Worm (Caenorhabditis elegans) whole organism, L3 larva: ENCODE results near the gene eea-1.

Experiments
- R02D3.7 ChIP-seq: fragments of 150-350 bp; optimal IDR thresholded peaks from 2 replicates; lab custom pipeline; 2014; ENCODE audit warnings: missing biosample characterization, missing genetic modification characterization
- ZK546.5 ChIP-seq: sonication (generic microtip); optimal IDR thresholded peaks from 2 replicates; lab custom pipeline; 2017; ENCODE audit warnings: missing biosample characterization, missing genetic modification characterization
- aly-2 ChIP-seq: fragments of 150-350 bp; optimal IDR thresholded peaks from 2 replicates; lab custom pipeline; 2014; ENCODE audit warnings: missing biosample characterization, missing genetic modification characterization
- ceh-16 ChIP-seq: sonication (generic microtip); optimal IDR thresholded peaks from 2 replicates; lab custom pipeline; 2017; ENCODE audit warnings: missing biosample characterization, missing genetic modification characterization
- ceh-28 ChIP-seq: fragments of 150-350 bp; optimal IDR thresholded peaks from 2 replicates; lab custom pipeline; 2014; ENCODE audit warnings: missing biosample characterization, missing genetic modification reagents, missing genetic modification characterization
- ceh-82 ChIP-seq: fragments of 150-350 bp; optimal IDR thresholded peaks from 2 replicates; lab custom pipeline; 2014; ENCODE audit warnings: missing biosample characterization, missing genetic modification characterization
- ceh-9 ChIP-seq: sonication (generic microtip); optimal IDR thresholded peaks from 2 replicates; lab custom pipeline; 2018; ENCODE audit warnings: missing biosample characterization, missing genetic modification characterization
- daf-12 ChIP-seq: fragments of 150-350 bp; optimal IDR thresholded peaks from 2 replicates; lab custom pipeline; 2014; ENCODE audit warnings: missing biosample characterization, missing genetic modification reagents, missing genetic modification characterization
- egl-5 ChIP-seq: fragments of 150-350 bp; optimal IDR thresholded peaks from 2 replicates; lab custom pipeline; 2017; ENCODE audit warnings: missing biosample characterization, missing genetic modification reagents, missing genetic modification characterization, inconsistent platforms
- elt-1 ChIP-seq: fragments of 150-350 bp; optimal IDR thresholded peaks from 2 replicates; lab custom pipeline; 2014; ENCODE audit warnings: missing biosample characterization, missing genetic modification characterization
- elt-2 ChIP-seq: sonication (generic microtip); optimal IDR thresholded peaks from 2 replicates; lab custom pipeline; 2016; ENCODE audit warnings: missing genetic modification reagents, mild to moderate bottlenecking, missing genetic modification characterization, missing compliant biosample characterization
- elt-3 ChIP-seq, 3 experiments: fragments of 150-350 bp in 1 of 3; sonication (generic microtip) in 2 of 3; optimal IDR thresholded peaks; 2 replicates in 2 of 3; 4 replicates in 1 of 3; lab custom pipeline; 2014 to 2017; ENCODE audit warnings: missing biosample characterization in 3 of 3, missing genetic modification characterization in 3 of 3
- eor-1 ChIP-seq, 2 experiments: fragments of 150-350 bp; optimal IDR thresholded peaks; 2 replicates each; lab custom pipeline; 2014 to 2018; ENCODE audit warnings: missing biosample characterization in 2 of 2, missing genetic modification characterization in 2 of 2
- fkh-10 ChIP-seq: sonication (generic microtip); optimal IDR thresholded peaks from 2 replicates; lab custom pipeline; 2017; ENCODE audit warnings: missing biosample characterization, missing genetic modification reagents, missing genetic modification characterization
- fkh-2 ChIP-seq: fragments of 150-350 bp; optimal IDR thresholded peaks from 2 replicates; lab custom pipeline; 2014; ENCODE audit warnings: missing biosample characterization, missing genetic modification reagents, missing genetic modification characterization
- fos-1 ChIP-seq: fragments of 150-350 bp; optimal IDR thresholded peaks from 2 replicates; lab custom pipeline; 2014; ENCODE audit warnings: missing biosample characterization, missing genetic modification characterization
- hmg-11 ChIP-seq: sonication (generic microtip); optimal IDR thresholded peaks from 2 replicates; lab custom pipeline; 2016; ENCODE audit warnings: missing genetic modification characterization, missing compliant biosample characterization
- jun-1 ChIP-seq: fragments of 150-350 bp; optimal IDR thresholded peaks from 2 replicates; lab custom pipeline; 2014; ENCODE audit warnings: missing biosample characterization, missing genetic modification reagents, missing genetic modification characterization
- lin-15B ChIP-seq: fragments of 150-350 bp; optimal IDR thresholded peaks from 2 replicates; lab custom pipeline; 2014; ENCODE audit warnings: missing biosample characterization, missing genetic modification characterization
- lin-39 ChIP-seq: fragments of 150-350 bp; optimal IDR thresholded peaks from 2 replicates; lab custom pipeline; 2018; ENCODE audit warnings: missing biosample characterization, missing genetic modification reagents, missing genetic modification characterization
- mdl-1 ChIP-seq: fragments of 150-350 bp; optimal IDR thresholded peaks from 2 replicates; lab custom pipeline; 2014; ENCODE audit warnings: missing biosample characterization, missing genetic modification characterization
- mml-1 ChIP-seq: fragments of 150-350 bp; sonication (generic microtip); optimal IDR thresholded peaks from 3 replicates; lab custom pipeline; 2014; ENCODE audit warnings: missing biosample characterization, missing genetic modification characterization
- nfya-1 ChIP-seq: sonication (generic microtip); optimal IDR thresholded peaks from 2 replicates; lab custom pipeline; 2017; ENCODE audit warnings: missing genetic modification characterization, mild to moderate bottlenecking, missing compliant biosample characterization, antibody characterized with exemption, moderate library complexity; ENCODE audit not compliant: insufficient read depth
- nhr-11 ChIP-seq: fragments of 150-350 bp; optimal IDR thresholded peaks from 2 replicates; lab custom pipeline; 2014; ENCODE audit warnings: missing biosample characterization, missing genetic modification characterization
- nhr-12 ChIP-seq: fragments of 150-350 bp; optimal IDR thresholded peaks from 2 replicates; lab custom pipeline; 2014; ENCODE audit warnings: missing biosample characterization, missing genetic modification characterization
- nhr-23 ChIP-seq: fragments of 150-350 bp; optimal IDR thresholded peaks from 2 replicates; lab custom pipeline; 2014; ENCODE audit warnings: missing biosample characterization, missing genetic modification reagents, missing genetic modification characterization
- nhr-237 ChIP-seq: fragments of 150-350 bp; optimal IDR thresholded peaks from 2 replicates; lab custom pipeline; 2014; ENCODE audit warnings: missing biosample characterization, missing genetic modification characterization
- nhr-25 ChIP-seq: sonication (generic microtip); optimal IDR thresholded peaks from 2 replicates; lab custom pipeline; 2017; ENCODE audit warnings: missing biosample characterization, missing genetic modification characterization
- nhr-28 ChIP-seq: fragments of 150-350 bp; optimal IDR thresholded peaks from 2 replicates; lab custom pipeline; 2014; ENCODE audit warnings: missing biosample characterization, missing genetic modification characterization
- nhr-43 ChIP-seq: sonication (generic microtip); optimal IDR thresholded peaks from 2 replicates; lab custom pipeline; 2016; ENCODE audit warnings: mild to moderate bottlenecking, missing genetic modification characterization, missing compliant biosample characterization; ENCODE audit not compliant: poor library complexity, severe bottlenecking
- nhr-76 ChIP-seq: fragments of 150-350 bp; sonication (generic microtip); optimal IDR thresholded peaks from 5 replicates; lab custom pipeline; 2014; ENCODE audit warnings: missing biosample characterization, missing genetic modification characterization
- nhr-77 ChIP-seq: fragments of 150-350 bp; optimal IDR thresholded peaks from 2 replicates; lab custom pipeline; 2014; ENCODE audit warnings: missing biosample characterization, missing genetic modification characterization
- pha-4 ChIP-seq: fragments of 150-350 bp; optimal IDR thresholded peaks from 2 replicates; lab custom pipeline; 2014; ENCODE audit warnings: missing biosample characterization, missing genetic modification reagents, missing genetic modification characterization
- pqm-1 ChIP-seq: fragments of 150-350 bp; optimal IDR thresholded peaks from 2 replicates; lab custom pipeline; 2017; ENCODE audit warnings: missing biosample characterization, missing genetic modification characterization, inconsistent platforms
- skn-1 ChIP-seq: fragments of 150-350 bp; optimal IDR thresholded peaks from 2 replicates; lab custom pipeline; 2014; ENCODE audit warnings: missing biosample characterization, missing genetic modification characterization
- snpc-4 ChIP-seq: fragments of 150-350 bp; optimal IDR thresholded peaks from 2 replicates; lab custom pipeline; 2014; ENCODE audit warnings: missing biosample characterization, missing genetic modification characterization
- tbx-2 ChIP-seq: sonication (generic microtip); optimal IDR thresholded peaks from 2 replicates; lab custom pipeline; 2016; ENCODE audit warnings: mild to moderate bottlenecking, missing genetic modification characterization, missing compliant biosample characterization
- unc-39 ChIP-seq: sonication (generic microtip); optimal IDR thresholded peaks from 4 replicates; lab custom pipeline; 2017; ENCODE audit warnings: missing biosample characterization, missing genetic modification characterization
- zag-1 ChIP-seq: fragments of 150-350 bp; optimal IDR thresholded peaks from 2 replicates; lab custom pipeline; 2014; ENCODE audit warnings: missing biosample characterization, missing genetic modification characterization
- ztf-4 ChIP-seq: fragments of 150-350 bp; optimal IDR thresholded peaks from 2 replicates; lab custom pipeline; 2014; ENCODE audit warnings: missing biosample characterization, missing genetic modification characterization

The eea-1 gene

DNA sequence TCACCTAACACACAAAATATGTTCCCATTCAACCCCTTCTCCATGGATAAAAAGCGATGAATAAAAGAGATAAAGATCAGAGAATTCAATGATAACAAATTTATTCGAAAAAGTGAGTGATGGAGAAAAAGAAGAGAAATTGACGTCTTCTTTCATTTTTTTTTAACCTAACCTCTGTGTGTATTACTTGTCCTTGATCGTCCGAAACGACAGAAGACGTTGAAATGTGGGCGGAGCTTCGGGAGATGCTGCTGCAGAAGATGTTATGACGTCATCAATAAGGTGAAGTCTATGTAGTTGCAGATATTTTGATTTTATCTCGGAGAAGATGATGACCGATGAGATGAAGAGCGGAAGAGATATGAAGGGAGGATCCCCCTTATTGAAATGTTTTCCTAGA, 7.3 kb downstream of the eea-1 start, which contains the start of gene T10G3.3:
Gene T10G3.3, minus strand, starts transcription at position 370 of the 400 bp plus-strand sequence.
- TF ChIP-seq fkh-2 (tag; lab: Kevin White, UChicago) (no peak), nhr-25 (tag; lab: Kevin White, UChicago) (peak; percentile 69), elt-1 (tag; lab: Kevin White, UChicago) (peak; percentile 90), nhr-43 (tag; lab: Kevin White, UChicago) (peak; percentile 2), ceh-82 (tag; lab: Kevin White, UChicago) (no peak), nhr-23 (peak; percentile 39)

DNA sequence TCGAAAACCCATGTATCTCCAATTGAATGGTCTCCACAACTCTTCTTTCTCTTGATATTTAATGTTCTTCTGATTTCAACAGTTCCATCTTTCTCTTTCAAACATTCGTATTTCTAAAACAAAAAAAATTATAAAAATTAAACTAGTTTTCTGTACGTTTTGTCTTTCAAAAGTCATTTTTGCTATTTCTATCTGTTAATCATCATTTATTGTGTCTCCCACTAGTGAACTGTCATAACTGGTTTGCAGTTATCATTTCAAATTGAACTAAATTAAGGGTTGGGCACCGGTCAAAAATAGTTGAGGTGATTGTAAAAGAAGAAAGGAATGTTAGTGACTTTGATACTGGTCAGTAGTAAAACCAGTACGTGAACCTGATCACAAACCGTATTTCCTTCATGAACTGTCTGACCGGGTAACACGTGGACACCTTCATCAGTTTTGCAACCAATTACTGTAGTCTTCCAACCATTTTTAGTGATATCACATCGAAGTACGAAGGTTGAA, 8.8 kb downstream of the eea-1 start:
- no peak for TF ChIP-seq unc-39 (tag; lab: Kevin White, UChicago)
- TF ChIP-seq elt-3 (tag; optimal IDR thresholded peaks at IDR 0.05; lab: Kevin White, UChicago), result peak in 1 of 3 experiments; percentile 30
- no peak for TF ChIP-seq aly-2 (tag; lab: Kevin White, UChicago)
- TF ChIP-seq ZK546.5 (tag; lab: Kevin White, UChicago), result no peak
- no peak for TF ChIP-seq hmg-11 (tag; lab: Kevin White, UChicago)
- TF ChIP-seq pha-4, result no peak
- TF ChIP-seq tbx-2 (tag; lab: Kevin White, UChicago), result no peak
- no peak for TF ChIP-seq elt-2

DNA sequence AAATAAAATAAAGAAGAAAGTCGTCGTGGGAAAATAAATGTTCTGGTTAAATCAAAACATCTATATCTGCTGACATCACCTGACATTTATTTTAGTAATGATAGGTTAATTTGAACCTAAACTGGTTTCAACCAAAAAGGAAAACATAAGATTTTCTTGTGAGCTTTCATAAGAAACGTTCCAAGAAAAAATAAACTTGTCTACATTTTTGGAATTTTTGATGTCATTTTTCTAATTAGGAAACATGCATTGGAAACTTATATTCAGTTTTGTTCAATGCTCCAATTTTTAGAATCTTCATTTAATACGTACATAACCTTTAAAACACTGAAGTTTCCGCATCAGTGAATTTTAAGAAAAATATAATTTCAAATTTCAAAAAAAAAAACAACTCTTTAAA, 11.4 kb downstream of the eea-1 start:
- TF ChIP-seq fkh-2 (tag; lab: Kevin White, UChicago), result no peak
- no peak for TF ChIP-seq eor-1 (tag; optimal IDR thresholded peaks at IDR 0.05; lab: Kevin White, UChicago)
- no peak for TF ChIP-seq mdl-1 (tag; lab: Kevin White, UChicago)
- TF ChIP-seq R02D3.7 (tag; lab: Kevin White, UChicago), result no peak
- TF ChIP-seq fkh-10 (GFP tag; lab: Kevin White, UChicago), result no peak
- TF ChIP-seq lin-15B (tag; lab: Kevin White, UChicago), result no peak
- no peak for TF ChIP-seq nhr-12 (tag; lab: Kevin White, UChicago)
- no peak for TF ChIP-seq nhr-28 (tag; lab: Kevin White, UChicago)
- TF ChIP-seq unc-39 (tag; lab: Kevin White, UChicago), result no peak
- no peak for TF ChIP-seq nhr-23
- TF ChIP-seq daf-12 (tag; lab: Kevin White, UChicago), result no peak
- TF ChIP-seq nhr-77 (tag; lab: Kevin White, UChicago), result no peak
- no peak for TF ChIP-seq ztf-4
- no peak for TF ChIP-seq jun-1

ce11 chrV:13484339-13484738, 12.8 kb downstream of the eea-1 start, which contains the start of gene T10G3.4:
Gene T10G3.4 (minus strand): TSS chrV:13484439.
- TF ChIP-seq ceh-16, result no peak
- TF ChIP-seq aly-2 (tag; lab: Kevin White, UChicago), result no peak
- TF ChIP-seq R02D3.7 (tag; lab: Kevin White, UChicago), result no peak
- no peak for TF ChIP-seq nhr-11 (tag; lab: Kevin White, UChicago)
- TF ChIP-seq tbx-2 (tag; lab: Kevin White, UChicago), result no peak
- TF ChIP-seq fkh-2 (tag; lab: Kevin White, UChicago), result no peak
- TF ChIP-seq fos-1 (tag; lab: Kevin White, UChicago), result no peak
- no peak for TF ChIP-seq skn-1
- TF ChIP-seq nhr-76, result no peak
- TF ChIP-seq mdl-1 (tag; lab: Kevin White, UChicago), result no peak
- TF ChIP-seq lin-39, result no peak
- TF ChIP-seq ceh-82 (tag; lab: Kevin White, UChicago), result no peak
- TF ChIP-seq nhr-12 (tag; lab: Kevin White, UChicago), result no peak
- no peak for TF ChIP-seq ceh-9 (tag; lab: Kevin White, UChicago)
- no peak for TF ChIP-seq ceh-28 (tag; lab: Kevin White, UChicago)

DNA sequence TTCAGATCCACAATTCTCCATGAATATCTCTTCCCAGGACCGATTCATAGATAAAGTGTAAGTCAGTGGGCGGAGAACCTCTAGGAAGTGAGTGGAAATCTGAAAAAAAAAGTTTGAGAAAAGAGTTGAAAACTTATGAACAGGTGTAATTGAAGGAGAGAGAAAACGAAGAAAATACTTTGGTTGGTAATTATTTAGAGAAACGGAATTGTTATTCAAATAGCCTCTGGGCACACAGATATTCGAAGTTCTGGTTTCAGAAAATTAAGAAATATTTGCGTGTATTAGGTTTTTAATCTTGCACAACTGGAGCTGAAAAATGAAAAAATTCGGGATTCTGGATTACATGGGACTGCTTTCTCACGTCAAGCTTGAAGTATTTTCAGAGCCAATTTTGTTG, 17.4 kb downstream of the eea-1 start, which contains the start of gene T10G3.2:
Gene T10G3.2, minus strand, starts transcription at position 101 of the 400 bp plus-strand sequence.
- TF ChIP-seq nhr-23 (no peak), pqm-1 (tag; lab: Kevin White, UChicago) (no peak), snpc-4 (tag; lab: Kevin White, UChicago) (no peak), ZK546.5 (tag; lab: Kevin White, UChicago) (no peak), aly-2 (tag; lab: Kevin White, UChicago) (no peak), eor-1 (tag; optimal IDR thresholded peaks at IDR 0.05; lab: Kevin White, UChicago) (no peak), nhr-12 (tag; lab: Kevin White, UChicago) (no peak), pha-4 (no peak), nfya-1 (tag; lab: Kevin White, UChicago) (no peak), zag-1 (tag; lab: Kevin White, UChicago) (no peak), lin-39 (no peak), nhr-25 (tag; lab: Kevin White, UChicago) (no peak), fos-1 (tag; lab: Kevin White, UChicago) (no peak), egl-5 (no peak), fkh-2 (tag; lab: Kevin White, UChicago) (no peak), nhr-237 (tag; lab: Kevin White, UChicago) (no peak), ceh-16 (no peak), fkh-10 (GFP tag; lab: Kevin White, UChicago) (no peak), mml-1 (tag; lab: Kevin White, UChicago) (no peak)
- TF ChIP-seq, all 47 proteins: peak for 0
